Worm (Caenorhabditis elegans): ENCODE data around the gene srlf-17.

Gene srlf-17

DNA sequence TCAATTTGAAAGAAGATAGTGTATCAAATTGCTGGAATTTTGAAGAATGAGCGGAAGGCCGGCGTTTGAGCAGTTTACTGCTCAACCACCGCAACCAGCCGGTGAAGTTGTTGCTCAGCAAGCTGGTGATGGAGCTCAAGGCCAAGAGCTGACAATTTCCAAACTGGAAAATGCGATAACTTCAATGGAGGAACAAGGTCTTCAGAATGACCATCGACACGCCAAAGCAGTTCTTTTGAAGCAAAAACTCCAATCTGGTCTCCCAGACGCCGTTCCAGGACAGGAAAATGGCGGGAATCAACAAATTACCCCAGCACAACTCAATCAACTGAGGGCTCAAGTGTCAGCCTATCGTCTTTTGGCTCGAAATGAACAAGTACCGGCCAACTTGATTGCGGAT, 23.5 kb upstream of the srlf-17 start:
- TF ChIP-seq nhr-129 (tag; optimal IDR thresholded peaks at IDR 0.05) (no peak), ztf-1 (GFP tag; conservative IDR thresholded peaks at IDR 0.05) (no peak), nhr-6 (tag; optimal IDR thresholded peaks at IDR 0.05) (no peak), aly-2 (tag; optimal IDR thresholded peaks at IDR 0.05) (no peak), fos-1 (tag; optimal IDR thresholded peaks at IDR 0.05) (no peak), peb-1 (tag; optimal IDR thresholded peaks at IDR 0.05) (no peak), zag-1 (tag; optimal IDR thresholded peaks at IDR 0.05) (no peak), nhr-25 (tag; optimal IDR thresholded peaks at IDR 0.05) (no peak), egl-27 (tag; optimal IDR thresholded peaks at IDR 0.05) (no peak), crh-2 (tag; optimal IDR thresholded peaks at IDR 0.05) (no peak), ztf-4 (tag; optimal IDR thresholded peaks at IDR 0.05) (no peak), nhr-12 (tag; optimal IDR thresholded peaks at IDR 0.05) (no peak), sma-9 (GFP tag; optimal IDR thresholded peaks at IDR 0.05) (no peak), sma-9 (tag; optimal IDR thresholded peaks at IDR 0.05) (no peak)

ce11 chrIV:11126004-11126027, 23.3 kb upstream of the srlf-17 start, which contains the start of gene swsn-4:
swsn-4 (plus strand) TSS chrIV:11126024.
- TF ChIP-seq ama-1 (optimal IDR thresholded peaks at IDR 0.05) (no peak), aly-2 (tag; optimal IDR thresholded peaks at IDR 0.05) (no peak)

- TF ChIP-seq lin-13 (GFP tag; optimal IDR thresholded peaks at IDR 0.05) (no peak), gmeb-1 (tag; optimal IDR thresholded peaks at IDR 0.05) (peak; percentile 64), nhr-129 (tag; optimal IDR thresholded peaks at IDR 0.05) (peak; percentile 24), zag-1 (tag; optimal IDR thresholded peaks at IDR 0.05) (no peak), unc-55 (GFP tag; optimal IDR thresholded peaks at IDR 0.05) (peak; percentile 27), alr-1 (tag; optimal IDR thresholded peaks at IDR 0.05) (no peak)
Observed at ce11 chrIV:11125604-11126003, 23.1 kb upstream of the srlf-17 start.

DNA sequence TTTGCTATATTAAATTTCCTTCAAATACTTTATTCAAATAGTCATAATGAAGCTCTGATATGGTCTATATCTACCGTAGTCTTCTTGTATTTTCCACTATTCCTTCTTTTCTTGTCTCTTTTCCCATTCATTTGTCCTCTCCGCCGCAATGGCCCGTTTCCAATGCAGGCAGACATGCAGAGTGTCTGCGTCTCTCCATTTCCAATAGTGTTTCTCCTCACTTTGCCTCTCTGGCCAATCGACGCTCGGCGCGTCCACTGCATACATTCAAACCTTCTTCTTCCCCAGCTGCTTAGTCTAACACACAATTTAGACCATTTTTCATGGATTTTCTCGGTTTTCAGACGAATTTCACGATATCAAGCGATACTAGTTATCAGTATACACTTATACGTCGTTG, 22.7 kb upstream of the srlf-17 start:
- TF ChIP-seq nhr-237 (tag; optimal IDR thresholded peaks at IDR 0.05), result no peak
- TF ChIP-seq nhr-10 (tag; optimal IDR thresholded peaks at IDR 0.05), result no peak
- no peak for TF ChIP-seq mdl-1 (tag; optimal IDR thresholded peaks at IDR 0.05)
- TF ChIP-seq zag-1 (tag; optimal IDR thresholded peaks at IDR 0.05), result peak; percentile 38
- TF ChIP-seq unc-55 (GFP tag; optimal IDR thresholded peaks at IDR 0.05), result peak; percentile 31
- TF ChIP-seq lin-11 (tag; optimal IDR thresholded peaks at IDR 0.05), result peak; percentile 16
- peak in 1 of 2 experiments; percentile 70 for TF ChIP-seq lsy-2 (tag; optimal IDR thresholded peaks at IDR 0.05)
- TF ChIP-seq crh-2 (tag; optimal IDR thresholded peaks at IDR 0.05), result no peak
- no peak for TF ChIP-seq ama-1 (optimal IDR thresholded peaks at IDR 0.05)
- TF ChIP-seq Y55F3AM.14 (GFP tag; optimal IDR thresholded peaks at IDR 0.05), result no peak
- no peak for TF ChIP-seq gmeb-1 (tag; optimal IDR thresholded peaks at IDR 0.05)
- TF ChIP-seq nhr-129 (tag; optimal IDR thresholded peaks at IDR 0.05), result peak; percentile 50
- no peak for TF ChIP-seq nhr-25 (tag; optimal IDR thresholded peaks at IDR 0.05)
- peak; percentile 1 for TF ChIP-seq sma-9 (GFP tag; optimal IDR thresholded peaks at IDR 0.05)
- TF ChIP-seq sma-9 (tag; optimal IDR thresholded peaks at IDR 0.05), result no peak
- TF ChIP-seq mab-5 (tag; optimal IDR thresholded peaks at IDR 0.05), result no peak
- TF ChIP-seq ceh-82 (tag; optimal IDR thresholded peaks at IDR 0.05), result no peak
- no peak for TF ChIP-seq blmp-1 (tag; optimal IDR thresholded peaks at IDR 0.05; ENCODE audit: insufficient read depth)
- no peak for TF ChIP-seq lin-39 (tag; optimal IDR thresholded peaks at IDR 0.05)
- TF ChIP-seq snpc-4 (tag; optimal IDR thresholded peaks at IDR 0.05), result no peak
- TF ChIP-seq sma-3 (GFP tag; optimal IDR thresholded peaks at IDR 0.05), result no peak
- no peak for TF ChIP-seq ztf-4 (tag; optimal IDR thresholded peaks at IDR 0.05)
- TF ChIP-seq dmd-4 (tag; optimal IDR thresholded peaks at IDR 0.05), result no peak
- no peak for TF ChIP-seq nhr-21 (tag; optimal IDR thresholded peaks at IDR 0.05)
- TF ChIP-seq sem-4 (tag; optimal IDR thresholded peaks at IDR 0.05), result peak; percentile 44
- no peak for TF ChIP-seq ZK546.5 (tag; optimal IDR thresholded peaks at IDR 0.05)
- no peak for TF ChIP-seq F13H6.1 (tag; optimal IDR thresholded peaks at IDR 0.05)

DNA sequence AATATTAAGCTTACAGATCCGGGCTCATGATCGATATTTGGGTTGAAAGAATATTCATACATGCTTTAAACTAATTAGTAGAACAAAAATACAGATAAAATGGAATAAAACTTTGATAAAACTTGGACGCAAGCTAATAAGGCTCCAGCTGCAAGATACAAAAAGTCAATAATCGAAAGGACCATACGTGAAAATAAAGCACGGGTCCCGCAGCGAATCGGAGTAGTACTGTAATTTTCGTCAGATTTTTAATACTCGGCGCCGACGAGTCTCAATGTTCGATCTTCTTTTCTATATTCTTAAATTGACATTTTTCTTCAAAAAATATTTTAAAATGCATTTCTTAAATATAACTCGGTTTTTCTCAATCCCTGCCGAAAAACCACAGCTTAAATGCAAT, 22.2 kb upstream of the srlf-17 start, which contains the start of gene spo-11:
TSS of gene spo-11 (minus strand) at position 189 of the 400 bp plus-strand sequence.
- no peak for TF ChIP-seq nhr-6 (tag; optimal IDR thresholded peaks at IDR 0.05)
- TF ChIP-seq ZK546.5 (tag; optimal IDR thresholded peaks at IDR 0.05), result no peak
- no peak for TF ChIP-seq nhr-23 (tag; optimal IDR thresholded peaks at IDR 0.05)
- no peak for TF ChIP-seq ceh-82 (tag; optimal IDR thresholded peaks at IDR 0.05)
- no peak for TF ChIP-seq ceh-16 (tag; optimal IDR thresholded peaks at IDR 0.05)
- no peak for TF ChIP-seq lin-39 (tag; optimal IDR thresholded peaks at IDR 0.05)
